Worm (Caenorhabditis elegans) whole organism, L3 larva: ENCODE data around the gene ufc-1.

Source experiments
- ZK546.5 ChIP-seq: sonication (generic microtip); optimal IDR thresholded peaks from 2 replicates; lab custom pipeline; 2017; ENCODE audit warnings: missing biosample characterization, missing genetic modification characterization
- ceh-82 ChIP-seq: fragments of 150-350 bp; optimal IDR thresholded peaks from 2 replicates; lab custom pipeline; 2014; ENCODE audit warnings: missing biosample characterization, missing genetic modification characterization
- egl-27 ChIP-seq: sonication (generic microtip); optimal IDR thresholded peaks from 4 replicates; lab custom pipeline; 2017; ENCODE audit warnings: missing biosample characterization, missing genetic modification reagents, missing genetic modification characterization
- elt-3 ChIP-seq, 3 experiments: fragments of 150-350 bp in 1 of 3; sonication (generic microtip) in 2 of 3; optimal IDR thresholded peaks; 2 replicates in 2 of 3; 4 replicates in 1 of 3; lab custom pipeline; 2014 to 2017; ENCODE audit warnings: missing biosample characterization in 3 of 3, missing genetic modification characterization in 3 of 3
- lin-15B ChIP-seq: fragments of 150-350 bp; optimal IDR thresholded peaks from 2 replicates; lab custom pipeline; 2014; ENCODE audit warnings: missing biosample characterization, missing genetic modification characterization
- lsy-12 ChIP-seq: sonication (generic microtip); optimal IDR thresholded peaks from 2 replicates; lab custom pipeline; 2016; ENCODE audit warnings: mild to moderate bottlenecking, missing genetic modification characterization, missing compliant biosample characterization
- mdl-1 ChIP-seq: fragments of 150-350 bp; optimal IDR thresholded peaks from 2 replicates; lab custom pipeline; 2014; ENCODE audit warnings: missing biosample characterization, missing genetic modification characterization
- nhr-11 ChIP-seq: fragments of 150-350 bp; optimal IDR thresholded peaks from 2 replicates; lab custom pipeline; 2014; ENCODE audit warnings: missing biosample characterization, missing genetic modification characterization
- nhr-12 ChIP-seq: fragments of 150-350 bp; optimal IDR thresholded peaks from 2 replicates; lab custom pipeline; 2014; ENCODE audit warnings: missing biosample characterization, missing genetic modification characterization
- nhr-23 ChIP-seq: fragments of 150-350 bp; optimal IDR thresholded peaks from 2 replicates; lab custom pipeline; 2014; ENCODE audit warnings: missing biosample characterization, missing genetic modification reagents, missing genetic modification characterization
- nhr-43 ChIP-seq: sonication (generic microtip); optimal IDR thresholded peaks from 2 replicates; lab custom pipeline; 2016; ENCODE audit warnings: mild to moderate bottlenecking, missing genetic modification characterization, missing compliant biosample characterization; ENCODE audit not compliant: poor library complexity, severe bottlenecking
- pha-4 ChIP-seq: fragments of 150-350 bp; optimal IDR thresholded peaks from 2 replicates; lab custom pipeline; 2014; ENCODE audit warnings: missing biosample characterization, missing genetic modification reagents, missing genetic modification characterization
- tbx-2 ChIP-seq: sonication (generic microtip); optimal IDR thresholded peaks from 2 replicates; lab custom pipeline; 2016; ENCODE audit warnings: mild to moderate bottlenecking, missing genetic modification characterization, missing compliant biosample characterization
- unc-39 ChIP-seq: sonication (generic microtip); optimal IDR thresholded peaks from 4 replicates; lab custom pipeline; 2017; ENCODE audit warnings: missing biosample characterization, missing genetic modification characterization

ce11 chrIII:9314476-9314875 is 16.8 kb upstream of the ufc-1 start, which contains the start of gene C40H1.8:
- TF ChIP-seq nhr-23 (tag; lab: Kevin White, UChicago) (no peak), elt-3 (tag; optimal IDR thresholded peaks at IDR 0.05; lab: Kevin White, UChicago) (no peak), nhr-11 (tag; lab: Kevin White, UChicago) (no peak), ZK546.5 (tag; lab: Kevin White, UChicago) (no peak), mdl-1 (tag; lab: Kevin White, UChicago) (no peak), lin-15B (tag; lab: Kevin White, UChicago) (no peak), ceh-82 (tag; lab: Kevin White, UChicago) (no peak), egl-27 (tag; lab: Kevin White, UChicago) (no peak), pha-4 (tag; lab: Kevin White, UChicago) (no peak), unc-39 (no peak), lsy-12 (tag; lab: Kevin White, UChicago) (no peak), nhr-12 (tag; lab: Kevin White, UChicago) (no peak), tbx-2 (tag; lab: Kevin White, UChicago) (no peak), nhr-43 (tag; lab: Kevin White, UChicago) (no peak)
